Worm (Caenorhabditis elegans) whole organism, L3 larva: Measurements from ENCODE around the gene Y66C5A.1.

Experiments
- ZK546.5 ChIP-seq: sonication (generic microtip); optimal IDR thresholded peaks from 2 replicates; lab custom pipeline; 2017; ENCODE audit warnings: missing biosample characterization, missing genetic modification characterization
- aly-2 ChIP-seq: fragments of 150-350 bp; optimal IDR thresholded peaks from 2 replicates; lab custom pipeline; 2014; ENCODE audit warnings: missing biosample characterization, missing genetic modification characterization
- ama-1 ChIP-seq: fragments of 150-350 bp; optimal IDR thresholded peaks from 2 replicates; lab custom pipeline; 2018
- ceh-28 ChIP-seq: fragments of 150-350 bp; optimal IDR thresholded peaks from 2 replicates; lab custom pipeline; 2014; ENCODE audit warnings: missing biosample characterization, missing genetic modification reagents, missing genetic modification characterization
- ceh-82 ChIP-seq: fragments of 150-350 bp; optimal IDR thresholded peaks from 2 replicates; lab custom pipeline; 2014; ENCODE audit warnings: missing biosample characterization, missing genetic modification characterization
- ceh-9 ChIP-seq: sonication (generic microtip); optimal IDR thresholded peaks from 2 replicates; lab custom pipeline; 2018; ENCODE audit warnings: missing biosample characterization, missing genetic modification characterization
- daf-12 ChIP-seq: fragments of 150-350 bp; optimal IDR thresholded peaks from 2 replicates; lab custom pipeline; 2014; ENCODE audit warnings: missing biosample characterization, missing genetic modification reagents, missing genetic modification characterization
- egl-27 ChIP-seq: sonication (generic microtip); optimal IDR thresholded peaks from 4 replicates; lab custom pipeline; 2017; ENCODE audit warnings: missing biosample characterization, missing genetic modification reagents, missing genetic modification characterization
- elt-1 ChIP-seq: fragments of 150-350 bp; optimal IDR thresholded peaks from 2 replicates; lab custom pipeline; 2014; ENCODE audit warnings: missing biosample characterization, missing genetic modification characterization
- eor-1 ChIP-seq, 2 experiments: fragments of 150-350 bp; optimal IDR thresholded peaks; 2 replicates each; lab custom pipeline; 2014 to 2018; ENCODE audit warnings: missing biosample characterization in 2 of 2, missing genetic modification characterization in 2 of 2
- fkh-2 ChIP-seq: fragments of 150-350 bp; optimal IDR thresholded peaks from 2 replicates; lab custom pipeline; 2014; ENCODE audit warnings: missing biosample characterization, missing genetic modification reagents, missing genetic modification characterization
- fos-1 ChIP-seq: fragments of 150-350 bp; optimal IDR thresholded peaks from 2 replicates; lab custom pipeline; 2014; ENCODE audit warnings: missing biosample characterization, missing genetic modification characterization
- hmg-11 ChIP-seq: sonication (generic microtip); optimal IDR thresholded peaks from 2 replicates; lab custom pipeline; 2016; ENCODE audit warnings: missing genetic modification characterization, missing compliant biosample characterization
- lin-15B ChIP-seq: fragments of 150-350 bp; optimal IDR thresholded peaks from 2 replicates; lab custom pipeline; 2014; ENCODE audit warnings: missing biosample characterization, missing genetic modification characterization
- lin-39 ChIP-seq: fragments of 150-350 bp; optimal IDR thresholded peaks from 2 replicates; lab custom pipeline; 2018; ENCODE audit warnings: missing biosample characterization, missing genetic modification reagents, missing genetic modification characterization
- lsy-12 ChIP-seq: sonication (generic microtip); optimal IDR thresholded peaks from 2 replicates; lab custom pipeline; 2016; ENCODE audit warnings: mild to moderate bottlenecking, missing genetic modification characterization, missing compliant biosample characterization
- nfya-1 ChIP-seq: sonication (generic microtip); optimal IDR thresholded peaks from 2 replicates; lab custom pipeline; 2017; ENCODE audit warnings: missing genetic modification characterization, mild to moderate bottlenecking, missing compliant biosample characterization, antibody characterized with exemption, moderate library complexity; ENCODE audit not compliant: insufficient read depth
- nhr-12 ChIP-seq: fragments of 150-350 bp; optimal IDR thresholded peaks from 2 replicates; lab custom pipeline; 2014; ENCODE audit warnings: missing biosample characterization, missing genetic modification characterization
- nhr-23 ChIP-seq: fragments of 150-350 bp; optimal IDR thresholded peaks from 2 replicates; lab custom pipeline; 2014; ENCODE audit warnings: missing biosample characterization, missing genetic modification reagents, missing genetic modification characterization
- nhr-237 ChIP-seq: fragments of 150-350 bp; optimal IDR thresholded peaks from 2 replicates; lab custom pipeline; 2014; ENCODE audit warnings: missing biosample characterization, missing genetic modification characterization
- nhr-28 ChIP-seq: fragments of 150-350 bp; optimal IDR thresholded peaks from 2 replicates; lab custom pipeline; 2014; ENCODE audit warnings: missing biosample characterization, missing genetic modification characterization
- nhr-43 ChIP-seq: sonication (generic microtip); optimal IDR thresholded peaks from 2 replicates; lab custom pipeline; 2016; ENCODE audit warnings: mild to moderate bottlenecking, missing genetic modification characterization, missing compliant biosample characterization; ENCODE audit not compliant: poor library complexity, severe bottlenecking
- nhr-67 ChIP-seq: fragments of 150-350 bp; optimal IDR thresholded peaks from 2 replicates; lab custom pipeline; 2014; ENCODE audit warnings: missing biosample characterization, missing genetic modification characterization
- nhr-76 ChIP-seq: fragments of 150-350 bp; sonication (generic microtip); optimal IDR thresholded peaks from 5 replicates; lab custom pipeline; 2014; ENCODE audit warnings: missing biosample characterization, missing genetic modification characterization
- nhr-77 ChIP-seq: fragments of 150-350 bp; optimal IDR thresholded peaks from 2 replicates; lab custom pipeline; 2014; ENCODE audit warnings: missing biosample characterization, missing genetic modification characterization
- pha-4 ChIP-seq: fragments of 150-350 bp; optimal IDR thresholded peaks from 2 replicates; lab custom pipeline; 2014; ENCODE audit warnings: missing biosample characterization, missing genetic modification reagents, missing genetic modification characterization
- pqm-1 ChIP-seq: fragments of 150-350 bp; optimal IDR thresholded peaks from 2 replicates; lab custom pipeline; 2017; ENCODE audit warnings: missing biosample characterization, missing genetic modification characterization, inconsistent platforms
- sea-2 ChIP-seq: fragments of 150-350 bp; sonication (generic microtip); optimal IDR thresholded peaks from 4 replicates; lab custom pipeline; 2014; ENCODE audit warnings: missing biosample characterization, missing genetic modification reagents, missing genetic modification characterization
- skn-1 ChIP-seq: fragments of 150-350 bp; optimal IDR thresholded peaks from 2 replicates; lab custom pipeline; 2014; ENCODE audit warnings: missing biosample characterization, missing genetic modification characterization
- snpc-4 ChIP-seq: fragments of 150-350 bp; optimal IDR thresholded peaks from 2 replicates; lab custom pipeline; 2014; ENCODE audit warnings: missing biosample characterization, missing genetic modification characterization
- unc-39 ChIP-seq: sonication (generic microtip); optimal IDR thresholded peaks from 4 replicates; lab custom pipeline; 2017; ENCODE audit warnings: missing biosample characterization, missing genetic modification characterization
- unc-62 ChIP-seq: fragments of 150-350 bp; sonication (generic microtip); optimal IDR thresholded peaks from 4 replicates; lab custom pipeline; 2014; ENCODE audit warnings: missing biosample characterization, missing genetic modification reagents, missing genetic modification characterization
- ztf-4 ChIP-seq: fragments of 150-350 bp; optimal IDR thresholded peaks from 2 replicates; lab custom pipeline; 2014; ENCODE audit warnings: missing biosample characterization, missing genetic modification characterization

Gene Y66C5A.1

ce11 chrX:14442321-14442720, 13.0 kb downstream of the Y66C5A.1 start, which contains the start of gene F23D12.3:
Gene F23D12.3, plus strand, starts transcription at chrX:14442621.
- no peak for TF ChIP-seq elt-1
- TF ChIP-seq ama-1 (lab: Kevin White, UChicago) = no peak
- no peak for TF ChIP-seq aly-2
- TF ChIP-seq pqm-1 (tag; lab: Kevin White, UChicago) = no peak
- TF ChIP-seq ceh-82 (tag; lab: Kevin White, UChicago) = no peak
- TF ChIP-seq ceh-28 (tag; lab: Kevin White, UChicago) = no peak
- no peak for TF ChIP-seq snpc-4 (tag; lab: Kevin White, UChicago)
- no peak for TF ChIP-seq nhr-23

ce11 chrX:14437806-14438205, 17.5 kb downstream of the Y66C5A.1 start:
- peak; percentile 16 for TF ChIP-seq nfya-1 (tag; lab: Kevin White, UChicago)
- peak; percentile 59 for TF ChIP-seq nhr-43 (tag; lab: Kevin White, UChicago)

- TF ChIP-seq nhr-76 (tag; lab: Kevin White, UChicago) (no peak), sea-2 (GFP tag; lab: Kevin White, UChicago) (no peak), egl-27 (tag; lab: Kevin White, UChicago) (no peak), ceh-9 (tag; lab: Kevin White, UChicago) (no peak), fkh-2 (tag; lab: Kevin White, UChicago) (no peak), nhr-77 (tag; lab: Kevin White, UChicago) (no peak), nfya-1 (tag; lab: Kevin White, UChicago) (no peak), ztf-4 (tag; lab: Kevin White, UChicago) (no peak), pqm-1 (tag; lab: Kevin White, UChicago) (no peak), eor-1 (tag; optimal IDR thresholded peaks at IDR 0.05; lab: Kevin White, UChicago) (no peak), unc-39 (tag; lab: Kevin White, UChicago) (no peak), nhr-67 (tag; lab: Kevin White, UChicago) (no peak), unc-62 (GFP tag; lab: Kevin White, UChicago) (no peak), nhr-237 (no peak), lin-39 (tag; lab: Kevin White, UChicago) (no peak), fos-1 (tag; lab: Kevin White, UChicago) (no peak), ZK546.5 (tag; lab: Kevin White, UChicago) (no peak), skn-1 (no peak)
Measured at ce11 chrX:14435648-14436155, 19.6 kb downstream of the Y66C5A.1 start.

- TF ChIP-seq lsy-12 (tag; lab: Kevin White, UChicago) = no peak
- no peak for TF ChIP-seq nhr-43 (tag; lab: Kevin White, UChicago)
- no peak for TF ChIP-seq ceh-28 (tag; lab: Kevin White, UChicago)
- TF ChIP-seq hmg-11 (tag; lab: Kevin White, UChicago) = no peak
- no peak for TF ChIP-seq skn-1
- TF ChIP-seq lin-15B (tag; lab: Kevin White, UChicago) = no peak
- no peak for TF ChIP-seq fos-1 (tag; lab: Kevin White, UChicago)
- TF ChIP-seq nhr-67 (tag; lab: Kevin White, UChicago) = no peak
- no peak for TF ChIP-seq lin-39 (tag; lab: Kevin White, UChicago)
- TF ChIP-seq pha-4 (tag; lab: Kevin White, UChicago) = no peak
- TF ChIP-seq unc-62 (GFP tag; lab: Kevin White, UChicago) = no peak
- no peak for TF ChIP-seq nhr-12
- no peak for TF ChIP-seq egl-27 (tag; lab: Kevin White, UChicago)
- no peak for TF ChIP-seq nhr-28 (tag; lab: Kevin White, UChicago)
Measured at ce11 chrX:14430436-14430835, 24.9 kb downstream of the Y66C5A.1 start.

ce11 chrX:14428052-14428451, 27.3 kb downstream of the Y66C5A.1 start, which contains the start of gene F23D12.1:
Gene F23D12.1, minus strand, starts transcription at chrX:14428152.
- TF ChIP-seq daf-12 = no peak
- no peak for TF ChIP-seq ceh-28 (tag; lab: Kevin White, UChicago)
- no peak for TF ChIP-seq unc-62 (GFP tag; lab: Kevin White, UChicago)
- TF ChIP-seq lsy-12 (tag; lab: Kevin White, UChicago) = no peak
- no peak for TF ChIP-seq aly-2
- TF ChIP-seq sea-2 (GFP tag; lab: Kevin White, UChicago) = no peak
